Worm (Caenorhabditis elegans) whole organism, L1 larva: ENCODE data around the gene Y42H9AR.1.

Source experiments
- aha-1 ChIP-seq: fragments of 150-350 bp; optimal IDR thresholded peaks from 2 replicates; lab custom pipeline; 2014; ENCODE audit warnings: missing biosample characterization, missing genetic modification characterization
- ceh-82 ChIP-seq, 3 experiments: fragments of 150-350 bp in 1 of 3; sonication (generic microtip) in 2 of 3; optimal IDR thresholded peaks; 2 replicates each; lab custom pipeline; 2014 to 2017; ENCODE audit warnings: missing biosample characterization in 3 of 3, missing genetic modification characterization in 3 of 3
- ets-5 ChIP-seq: fragments of 200-800 bp; sonication (Bioruptor generic); IDR thresholded peaks from 2 replicates; pipeline ENCODE4 v1.3.6; 2022; ENCODE audit warnings: missing genetic modification characterization, missing compliant biosample characterization
- grh-1 ChIP-seq: fragments of 200-800 bp; sonication (Bioruptor generic); IDR thresholded peaks from 2 replicates; pipeline ENCODE4 v1.3.6; 2022; ENCODE audit warnings: missing genetic modification reagents, missing genetic modification characterization, missing compliant biosample characterization
- lin-15B ChIP-seq: fragments of 150-350 bp; sonication (generic microtip); optimal IDR thresholded peaks from 3 replicates; lab custom pipeline; 2014; ENCODE audit warnings: missing biosample characterization, missing genetic modification characterization
- mef-2 ChIP-seq: fragments of 150-350 bp; optimal IDR thresholded peaks from 2 replicates; lab custom pipeline; 2014; ENCODE audit warnings: missing biosample characterization, missing genetic modification characterization
- nhr-28 ChIP-seq: fragments of 150-350 bp; optimal IDR thresholded peaks from 2 replicates; lab custom pipeline; 2014; ENCODE audit warnings: missing biosample characterization, missing genetic modification characterization
- snpc-4 ChIP-seq: fragments of 150-350 bp; optimal IDR thresholded peaks from 2 replicates; lab custom pipeline; 2014; ENCODE audit warnings: missing biosample characterization, missing genetic modification characterization
- tbx-2 ChIP-seq: sonication (generic microtip); optimal IDR thresholded peaks from 2 replicates; lab custom pipeline; 2016; ENCODE audit warnings: missing genetic modification characterization, missing compliant biosample characterization
- unc-62 ChIP-seq: fragments of 150-350 bp; optimal IDR thresholded peaks from 2 replicates; lab custom pipeline; 2014; ENCODE audit warnings: missing biosample characterization, missing genetic modification reagents, missing genetic modification characterization
- ztf-11 ChIP-seq, 2 experiments: sonication (generic microtip); optimal IDR thresholded peaks; 2 replicates each; lab custom pipeline; 2016 to 2017; ENCODE audit warnings: missing genetic modification characterization in 2 of 2, missing biosample characterization in 1 of 2, missing compliant biosample characterization in 1 of 2
- ztf-4 ChIP-seq: fragments of 150-350 bp; optimal IDR thresholded peaks from 2 replicates; lab custom pipeline; 2014; ENCODE audit warnings: missing biosample characterization, missing genetic modification characterization

DNA sequence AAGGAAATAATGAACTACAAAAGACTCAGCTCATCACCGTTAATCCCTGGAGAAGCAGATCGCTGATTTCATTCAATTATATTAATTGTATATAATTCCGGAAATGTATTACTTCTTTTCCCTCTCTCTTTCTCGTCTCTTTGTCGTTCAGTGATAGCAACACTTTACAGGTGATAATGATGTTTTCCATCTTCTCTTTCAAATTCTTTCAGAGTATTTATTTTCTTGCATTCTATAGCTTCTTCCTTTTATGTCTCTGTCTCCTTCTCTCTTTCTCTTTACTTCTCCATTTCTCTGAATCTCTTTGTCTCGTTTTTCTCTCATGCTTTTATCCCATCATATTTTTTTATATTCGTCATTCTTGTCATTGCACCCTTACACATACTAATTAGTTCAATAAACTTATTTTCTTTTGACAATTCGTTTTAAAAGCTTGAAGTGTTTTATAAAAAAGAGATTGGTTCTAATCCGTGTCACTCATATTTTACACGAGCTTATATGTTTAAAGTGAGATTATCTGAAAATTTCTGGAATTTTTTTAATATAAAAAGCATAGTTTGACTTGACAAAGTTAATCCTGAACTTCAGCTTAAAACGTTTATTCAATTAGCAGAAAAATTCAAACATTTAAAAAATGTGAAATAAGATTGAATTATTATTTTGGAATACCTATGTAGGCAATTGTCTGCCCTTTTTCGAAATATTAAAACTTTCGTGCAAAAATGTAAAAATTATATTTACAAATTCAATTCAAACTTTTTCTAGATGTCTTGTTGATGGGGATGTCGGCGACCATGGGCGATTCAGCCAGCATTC, 29.8 kb downstream of the Y42H9AR.1 start, which contains the start of gene pmk-2:
- TF ChIP-seq mef-2 (no peak), ets-5 (GFP tag; lab: Robert Waterston, UW) (no peak), ztf-11 (tag; optimal IDR thresholded peaks at IDR 0.05; lab: Kevin White, UChicago) (no peak), aha-1 (tag; lab: Kevin White, UChicago) (no peak), snpc-4 (tag; lab: Kevin White, UChicago) (no peak), grh-1 (GFP tag; lab: Robert Waterston, UW) (no peak), unc-62 (GFP tag; lab: Kevin White, UChicago) (no peak), ceh-82 (tag; optimal IDR thresholded peaks at IDR 0.05; lab: Kevin White, UChicago) (peak in 1 of 3 experiments; percentile 5), ztf-4 (tag; lab: Kevin White, UChicago) (no peak), tbx-2 (tag; lab: Kevin White, UChicago) (no peak), nhr-28 (no peak), lin-15B (tag; lab: Kevin White, UChicago) (no peak)
